Fruit fly (Drosophila melanogaster): ENCODE measurements around the gene COX4.

COX4 gene

DNA sequence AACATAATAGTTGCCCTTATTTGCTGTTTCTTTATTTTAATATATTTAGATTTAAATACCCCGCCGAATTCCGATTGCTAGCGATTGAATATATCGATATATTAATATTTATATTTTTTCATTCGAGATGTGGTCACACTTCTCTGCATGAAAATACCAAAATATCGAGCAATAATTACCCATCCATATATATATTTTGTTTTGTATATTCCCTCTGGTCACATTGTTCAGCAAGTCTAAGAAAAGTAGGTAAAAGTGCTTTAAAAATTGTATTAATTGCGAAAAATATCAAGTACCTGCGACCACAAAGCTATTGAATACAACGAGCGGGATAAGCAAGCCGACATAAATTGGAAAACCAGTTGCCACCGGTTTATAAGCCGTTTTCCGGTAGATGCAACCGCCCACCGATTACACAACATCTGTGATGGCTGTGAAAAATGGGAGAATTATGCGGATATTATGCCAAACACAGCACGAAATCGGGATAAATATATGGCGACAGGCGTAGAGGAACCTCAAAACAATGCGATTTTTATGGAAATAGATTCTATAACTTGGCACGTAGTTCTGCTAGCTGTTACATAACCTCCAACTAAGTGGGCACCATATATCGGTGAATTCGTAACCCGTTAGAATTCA, at the start of gene COX4 (continued):
- TF ChIP-seq ase (GFP tag; IDR thresholded peaks at IDR 0.05) (no peak), Deaf1 (tag; optimal IDR thresholded peaks at IDR 0.05) (no peak), CG10979 (tag; optimal IDR thresholded peaks at IDR 0.05) (no peak), run (tag; optimal IDR thresholded peaks at IDR 0.05) (no peak), CG30020 (tag; optimal IDR thresholded peaks at IDR 0.05) (peak; percentile 43), Hand (GFP tag; optimal IDR thresholded peaks at IDR 0.05) (no peak), hbn (GFP tag; IDR thresholded peaks at IDR 0.05; ENCODE audit: partially characterized antibody) (peak; percentile 51), ara (GFP tag; IDR thresholded peaks at IDR 0.05) (no peak), CG7786 (GFP tag; optimal IDR thresholded peaks at IDR 0.05) (no peak), CG6813 (GFP tag; optimal IDR thresholded peaks at IDR 0.05) (no peak), ham (GFP tag; IDR thresholded peaks at IDR 0.05) (no peak), Hr39 (optimal IDR thresholded peaks at IDR 0.05) (no peak), luna (GFP tag; optimal IDR thresholded peaks at IDR 0.05) (no peak), Tbp (GFP tag; optimal IDR thresholded peaks at IDR 0.05) (no peak), sisA (GFP tag; IDR thresholded peaks at IDR 0.05) (no peak), grn (GFP tag; optimal IDR thresholded peaks at IDR 0.05) (no peak), gsb-n (tag; optimal IDR thresholded peaks at IDR 0.05) (peak; percentile 27), CG34224 (GFP tag; IDR thresholded peaks at IDR 0.05; ENCODE audit: partially characterized antibody) (peak; percentile 63; the same call in 2 of the 3 replicates), CG11723 (GFP tag; optimal IDR thresholded peaks at IDR 0.05) (no peak), danr (GFP tag; IDR thresholded peaks at IDR 0.05) (no peak), fd102C (GFP tag; optimal IDR thresholded peaks at IDR 0.05) (no peak), Hsf (GFP tag; optimal IDR thresholded peaks at IDR 0.05) (no peak), Kr (GFP tag; optimal IDR thresholded peaks at IDR 0.05) (no peak), CG15696 (tag; optimal IDR thresholded peaks at IDR 0.05) (no peak), lab (GFP tag; optimal IDR thresholded peaks at IDR 0.05) (no peak), amos (GFP tag; IDR thresholded peaks at IDR 0.05; ENCODE audit: partially characterized antibody) (peak; percentile 79), CG4617 (GFP tag; optimal IDR thresholded peaks at IDR 0.05; ENCODE audit: borderline replicate concordance) (peak; percentile 26), cg (GFP tag; optimal IDR thresholded peaks at IDR 0.05) (no peak), Dll (GFP tag; IDR thresholded peaks at IDR 0.05; ENCODE audit: partially characterized antibody) (peak; percentile 73), disco-r (GFP tag; optimal IDR thresholded peaks at IDR 0.05) (no peak), Ssrp (tag; optimal IDR thresholded peaks at IDR 0.05) (no peak), Bgb (GFP tag; IDR thresholded peaks at IDR 0.05; ENCODE audit: partially characterized antibody) (peak; percentile 80), Spps (tag; optimal IDR thresholded peaks at IDR 0.05) (no peak), sob (GFP tag; IDR thresholded peaks at IDR 0.05) (no peak; the same call in 1 of the 2 replicates), maf-S (GFP tag; optimal IDR thresholded peaks at IDR 0.05) (no peak), HLH3B (GFP tag; IDR thresholded peaks at IDR 0.05) (no peak), CG31441 (GFP tag; IDR thresholded peaks at IDR 0.05) (no peak), Elba2 (GFP tag; optimal IDR thresholded peaks at IDR 0.05) (no peak), CG7556 (GFP tag; optimal IDR thresholded peaks at IDR 0.05) (no peak), CG15514 (GFP tag; optimal IDR thresholded peaks at IDR 0.05) (peak; percentile 24), Dbx (GFP tag; IDR thresholded peaks at IDR 0.05) (no peak), CG9817 (tag; optimal IDR thresholded peaks at IDR 0.05) (no peak), TFAM (GFP tag; optimal IDR thresholded peaks at IDR 0.05) (no peak), CG10321 (GFP tag; IDR thresholded peaks at IDR 0.05) (no peak), crol (GFP tag; IDR thresholded peaks at IDR 0.05) (no peak), CG12219 (GFP tag; optimal IDR thresholded peaks at IDR 0.05) (no peak), NfI (GFP tag; optimal IDR thresholded peaks at IDR 0.05) (no peak), CG8765 (GFP tag; IDR thresholded peaks at IDR 0.05) (no peak), dm (GFP tag; optimal IDR thresholded peaks at IDR 0.05) (no peak), CG6272 (GFP tag; IDR thresholded peaks at IDR 0.05) (no peak), pho (GFP tag; optimal IDR thresholded peaks at IDR 0.05) (no peak)
